Worm (Caenorhabditis elegans): ENCODE data around the gene lgc-24.

Gene lgc-24

ce11 chrX:12068250-12068649, at the start of gene lgc-24:
lgc-24 (plus strand) TSS chrX:12068550.
- peak in 1 of 2 experiments; percentile 67 for TF ChIP-seq unc-62 (GFP tag; optimal IDR thresholded peaks at IDR 0.05 in 1 of 2)
- no peak for TF ChIP-seq unc-62 (tag; optimal IDR thresholded peaks at IDR 0.05)
- TF ChIP-seq ceh-44 (GFP tag; IDR thresholded peaks at IDR 0.05), result no peak

- TF ChIP-seq madf-5 (GFP tag; IDR thresholded peaks at IDR 0.05), result no peak
- TF ChIP-seq F44E2.7 (GFP tag; IDR thresholded peaks at IDR 0.05), result 0 out of 2 replicates have a peak, but pooled peaks have one; percentile 16
- 0 out of 2 replicates have a peak, but pooled peaks have one; percentile 18 for TF ChIP-seq dmd-6 (GFP tag; IDR thresholded peaks at IDR 0.05)
- TF ChIP-seq ctbp-1 (GFP tag; IDR thresholded peaks at IDR 0.05), result no peak
- TF ChIP-seq set-16 (GFP tag; IDR thresholded peaks at IDR 0.05), result no peak; the same call in 1 of the 2 replicates
- TF ChIP-seq fkh-10 (GFP tag; optimal IDR thresholded peaks at IDR 0.05), result peak; percentile 36
Observed at ce11 chrX:12021446-12021845, 46.9 kb upstream of the lgc-24 start.

DNA sequence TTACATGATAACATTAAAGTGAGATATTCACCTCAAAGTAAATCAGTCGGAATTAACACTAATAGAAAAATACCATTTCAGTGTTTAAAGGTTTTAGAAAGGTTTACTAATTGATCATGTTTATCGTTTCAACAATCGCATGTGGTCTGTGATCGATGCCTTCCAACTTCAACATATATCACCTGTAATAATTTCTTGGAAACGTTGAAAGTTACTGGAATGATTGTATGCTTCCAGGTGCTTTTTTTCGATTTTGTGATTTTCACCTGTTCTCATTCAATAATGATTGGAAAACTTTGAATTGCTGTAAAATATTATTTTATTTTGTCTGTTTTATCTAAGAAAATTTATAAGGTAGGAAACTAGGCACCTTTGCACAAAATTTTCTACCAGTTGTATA, 45.9 kb upstream of the lgc-24 start:
- peak in 1 of 2 experiments; percentile 27 for TF ChIP-seq unc-62 (GFP tag; optimal IDR thresholded peaks at IDR 0.05 in 1 of 2)
- TF ChIP-seq unc-62 (tag; optimal IDR thresholded peaks at IDR 0.05), result no peak
- no peak for TF ChIP-seq php-3 (GFP tag; IDR thresholded peaks at IDR 0.05)

- TF ChIP-seq fkh-10 (GFP tag; optimal IDR thresholded peaks at IDR 0.05), result peak; percentile 67
- no peak for TF ChIP-seq tag-97 (GFP tag; IDR thresholded peaks at IDR 0.05)
Observed at ce11 chrX:12025070-12025789, 43.1 kb upstream of the lgc-24 start, which contains the start of gene B0198.2. B0198.2 (plus strand) TSS chrX:12025739.

DNA sequence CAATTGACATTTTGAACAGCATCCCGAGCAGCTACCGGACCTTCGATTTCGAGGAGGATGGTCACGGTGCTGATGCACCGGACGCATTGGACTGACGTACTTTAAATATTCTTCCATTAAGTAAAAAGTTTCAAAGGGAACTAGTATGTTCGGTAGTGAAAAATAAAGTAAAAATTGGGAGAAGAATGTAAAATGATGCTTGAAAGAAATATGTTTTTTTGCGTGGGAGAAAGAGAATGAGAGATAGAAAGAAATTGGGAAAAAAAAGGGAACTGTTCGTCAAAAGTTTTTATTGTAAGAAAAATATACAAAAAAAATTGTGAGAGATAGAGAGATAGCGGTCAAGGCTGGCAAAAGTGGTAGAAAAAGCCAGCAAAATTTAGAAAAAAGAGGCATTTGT, 34.4 kb upstream of the lgc-24 start, which contains the start of gene tsp-20:
tsp-20 (minus strand) TSS at position 101 of the 400 bp plus-strand sequence.
- no peak for TF ChIP-seq php-3 (GFP tag; IDR thresholded peaks at IDR 0.05)
- no peak for TF ChIP-seq spr-3 (GFP tag; optimal IDR thresholded peaks at IDR 0.05)
- no peak for TF ChIP-seq fkh-10 (GFP tag; optimal IDR thresholded peaks at IDR 0.05)
- TF ChIP-seq ZK546.5 (tag; optimal IDR thresholded peaks at IDR 0.05), result no peak
- TF ChIP-seq arid-1 (GFP tag; conservative IDR thresholded peaks at IDR 0.05), result no peak
- no peak for TF ChIP-seq spr-1 (tag; optimal IDR thresholded peaks at IDR 0.05)
- no peak for TF ChIP-seq lin-39 (tag; optimal IDR thresholded peaks at IDR 0.05)
- TF ChIP-seq mxl-3 (GFP tag; optimal IDR thresholded peaks at IDR 0.05), result no peak
- TF ChIP-seq ztf-7 (tag; optimal IDR thresholded peaks at IDR 0.05), result no peak
- TF ChIP-seq skn-1 (tag; optimal IDR thresholded peaks at IDR 0.05), result no peak
- TF ChIP-seq snpc-4 (tag; optimal IDR thresholded peaks at IDR 0.05), result no peak
- TF ChIP-seq zip-2 (tag; optimal IDR thresholded peaks at IDR 0.05), result no peak
- TF ChIP-seq pqm-1 (tag; optimal IDR thresholded peaks at IDR 0.05), result no peak
- no peak for TF ChIP-seq lin-15B (tag; optimal IDR thresholded peaks at IDR 0.05)
- no peak for TF ChIP-seq nhr-28 (tag; optimal IDR thresholded peaks at IDR 0.05)
- no peak for TF ChIP-seq hif-1 (tag; optimal IDR thresholded peaks at IDR 0.05)
- TF ChIP-seq nhr-102 (tag; optimal IDR thresholded peaks at IDR 0.05), result no peak
- TF ChIP-seq T20F7.1 (GFP tag; optimal IDR thresholded peaks at IDR 0.05), result no peak

ce11 chrX:12034661-12035060, 33.7 kb upstream of the lgc-24 start:
- no peak for TF ChIP-seq saeg-2 (GFP tag; IDR thresholded peaks at IDR 0.05)
- no peak for TF ChIP-seq aly-2 (tag; optimal IDR thresholded peaks at IDR 0.05)
- no peak for TF ChIP-seq F26F4.8 (GFP tag; conservative IDR thresholded peaks at IDR 0.05)
- TF ChIP-seq egl-43 (GFP tag; IDR thresholded peaks at IDR 0.05), result no peak
- no peak for TF ChIP-seq snpc-1.2 (GFP tag; IDR thresholded peaks at IDR 0.05)
- no peak for TF ChIP-seq ama-1 (optimal IDR thresholded peaks at IDR 0.05)
- TF ChIP-seq fos-1 (tag; optimal IDR thresholded peaks at IDR 0.05), result no peak
- no peak for TF ChIP-seq daf-8 (GFP tag; IDR thresholded peaks at IDR 0.05)
- no peak for TF ChIP-seq ztf-11 (tag; optimal IDR thresholded peaks at IDR 0.05)

Measured in whole organism, L4 larva.